Worm (Caenorhabditis elegans) whole organism, L3 larva: Measurements from ENCODE around the gene F26F4.5.

Experiments
- nhr-23 ChIP-seq: fragments of 150-350 bp; optimal IDR thresholded peaks from 2 replicates; lab custom pipeline; 2014; ENCODE audit warnings: missing biosample characterization, missing genetic modification reagents, missing genetic modification characterization
- tbx-2 ChIP-seq: sonication (generic microtip); optimal IDR thresholded peaks from 2 replicates; lab custom pipeline; 2016; ENCODE audit warnings: mild to moderate bottlenecking, missing genetic modification characterization, missing compliant biosample characterization
- ztf-4 ChIP-seq: fragments of 150-350 bp; optimal IDR thresholded peaks from 2 replicates; lab custom pipeline; 2014; ENCODE audit warnings: missing biosample characterization, missing genetic modification characterization

- TF ChIP-seq nhr-23 (tag; lab: Kevin White, UChicago) (no peak), tbx-2 (no peak), ztf-4 (tag; lab: Kevin White, UChicago) (no peak)
These were observed 20.6 kb downstream of the F26F4.5 start, which contains the start of gene gipc-1 for ce11 chrIII:4870478-4870877.
